In genomic region chrIV:8481308-8481707, ce11 we compare ENCODE assay signal across 3 worm cellular contexts.
A peak's percentile ranks its signal among the peaks of the same experiment; 100 is the strongest.
TF ChIP-seq lines count a peak whose summit lies in the region.

spp-8 (plus strand) TSS chrIV:8481664.

TF ChIP-seq in whole organism, L1 larva, 84 proteins besides CTCF, POLR2A, EP300 and RAD21 (continued from another document):
- no peak for TF ChIP-seq grh-1 (GFP tag; IDR thresholded peaks at IDR 0.05; lab: Robert Waterston, UW)
- TF ChIP-seq hlh-17 (GFP tag; optimal IDR thresholded peaks at IDR 0.05; lab: Kevin White, UChicago; ENCODE audit: borderline replicate concordance), result no peak
- TF ChIP-seq lir-3 (tag; optimal IDR thresholded peaks at IDR 0.05; lab: Kevin White, UChicago; ENCODE audit: poor library complexity), result no peak
- no peak for TF ChIP-seq nhr-76 (tag; optimal IDR thresholded peaks at IDR 0.05; lab: Kevin White, UChicago)
- TF ChIP-seq nhr-71 (tag; optimal IDR thresholded peaks at IDR 0.05; lab: Kevin White, UChicago), result no peak
- no peak for TF ChIP-seq ceh-82 (tag; optimal IDR thresholded peaks at IDR 0.05; lab: Kevin White, UChicago)
- no peak for TF ChIP-seq efl-1 (optimal IDR thresholded peaks at IDR 0.05; lab: Kevin White, UChicago)
- TF ChIP-seq efl-1 (GFP tag; optimal IDR thresholded peaks at IDR 0.05 in 1 of 2; lab: Kevin White, UChicago), result peak in 1 of 2 experiments; percentile 45
- TF ChIP-seq lin-15B (tag; optimal IDR thresholded peaks at IDR 0.05; lab: Kevin White, UChicago), result no peak
- TF ChIP-seq egl-13 (tag; optimal IDR thresholded peaks at IDR 0.05; lab: Kevin White, UChicago), result no peak
- TF ChIP-seq mep-1 (tag; optimal IDR thresholded peaks at IDR 0.05; lab: Kevin White, UChicago), result no peak
- TF ChIP-seq blmp-1 (tag; optimal IDR thresholded peaks at IDR 0.05; lab: Kevin White, UChicago), result no peak
- no peak for TF ChIP-seq aly-2 (tag; optimal IDR thresholded peaks at IDR 0.05; lab: Kevin White, UChicago)
- TF ChIP-seq hpl-2 (GFP tag; optimal IDR thresholded peaks at IDR 0.05; lab: Kevin White, UChicago), result no peak
- TF ChIP-seq C16A3.4 (tag; optimal IDR thresholded peaks at IDR 0.05; lab: Kevin White, UChicago), result no peak
- no peak for TF ChIP-seq rnt-1 (tag; optimal IDR thresholded peaks at IDR 0.05; lab: Kevin White, UChicago)
- no peak for TF ChIP-seq sptf-1 (tag; optimal IDR thresholded peaks at IDR 0.05; lab: Kevin White, UChicago)
- no peak for TF ChIP-seq nhr-90 (tag; optimal IDR thresholded peaks at IDR 0.05; lab: Kevin White, UChicago; ENCODE audit: poor library complexity)
- no peak for TF ChIP-seq sox-4 (tag; optimal IDR thresholded peaks at IDR 0.05; lab: Kevin White, UChicago)
- TF ChIP-seq lin-39 (tag; optimal IDR thresholded peaks at IDR 0.05; lab: Kevin White, UChicago), result no peak
- no peak for TF ChIP-seq ceh-88 (GFP tag; IDR thresholded peaks at IDR 0.05; lab: Robert Waterston, UW)
- TF ChIP-seq unc-30 (tag; optimal IDR thresholded peaks at IDR 0.05; lab: Kevin White, UChicago), result no peak
- peak; percentile 48 for TF ChIP-seq nhr-20 (tag; optimal IDR thresholded peaks at IDR 0.05; lab: Kevin White, UChicago)
- no peak for TF ChIP-seq Y116A8C.19 (tag; optimal IDR thresholded peaks at IDR 0.05; lab: Kevin White, UChicago; ENCODE audit: borderline replicate concordance)
- peak in 1 of 2 experiments; percentile 45 for TF ChIP-seq lin-35 (GFP tag; optimal IDR thresholded peaks at IDR 0.05; lab: Kevin White, UChicago)
TF ChIP-seq in whole organism, L1 larva: peak in this region for 5.

TF ChIP-seq in whole organism, L3 larva, 47 proteins besides CTCF, POLR2A, EP300 and RAD21 (continued from another document):
- TF ChIP-seq nhr-76 (tag; optimal IDR thresholded peaks at IDR 0.05; lab: Kevin White, UChicago), result no peak
- no peak for TF ChIP-seq ztf-4 (tag; optimal IDR thresholded peaks at IDR 0.05; lab: Kevin White, UChicago)
- peak; percentile 97 for TF ChIP-seq pqm-1 (tag; optimal IDR thresholded peaks at IDR 0.05; lab: Kevin White, UChicago)
- no peak for TF ChIP-seq elt-1 (tag; optimal IDR thresholded peaks at IDR 0.05; lab: Kevin White, UChicago)
- no peak for TF ChIP-seq elt-3 (tag; optimal IDR thresholded peaks at IDR 0.05; lab: Kevin White, UChicago)
- TF ChIP-seq daf-12 (tag; optimal IDR thresholded peaks at IDR 0.05; lab: Kevin White, UChicago), result no peak
- no peak for TF ChIP-seq skn-1 (tag; optimal IDR thresholded peaks at IDR 0.05; lab: Kevin White, UChicago)
- no peak for TF ChIP-seq nhr-12 (tag; optimal IDR thresholded peaks at IDR 0.05; lab: Kevin White, UChicago)
- no peak for TF ChIP-seq lin-39 (tag; optimal IDR thresholded peaks at IDR 0.05; lab: Kevin White, UChicago)
- peak; percentile 97 for TF ChIP-seq elt-2 (tag; optimal IDR thresholded peaks at IDR 0.05; lab: Kevin White, UChicago)
- TF ChIP-seq sea-2 (GFP tag; optimal IDR thresholded peaks at IDR 0.05; lab: Kevin White, UChicago), result no peak
- no peak for TF ChIP-seq snpc-4 (tag; optimal IDR thresholded peaks at IDR 0.05; lab: Kevin White, UChicago)
- TF ChIP-seq tbx-2 (tag; optimal IDR thresholded peaks at IDR 0.05; lab: Kevin White, UChicago), result no peak
TF ChIP-seq in whole organism, L3 larva: peak in this region for 4.

TF ChIP-seq in whole organism, L4 larva, 104 proteins besides CTCF, POLR2A, EP300 and RAD21 (continued from another document):
- TF ChIP-seq php-3 (GFP tag; IDR thresholded peaks at IDR 0.05; lab: Robert Waterston, UW) (peak; percentile 96), lin-29 (GFP tag; IDR thresholded peaks at IDR 0.05; lab: Robert Waterston, UW) (no peak), ceh-20 (GFP tag; IDR thresholded peaks at IDR 0.05; lab: Robert Waterston, UW) (peak; percentile 92), fos-1 (tag; optimal IDR thresholded peaks at IDR 0.05; lab: Kevin White, UChicago) (no peak), nhr-76 (tag; optimal IDR thresholded peaks at IDR 0.05; lab: Kevin White, UChicago) (no peak), nhr-77 (tag; optimal IDR thresholded peaks at IDR 0.05; lab: Kevin White, UChicago) (peak; percentile 73), madf-9 (GFP tag; conservative IDR thresholded peaks at IDR 0.05; lab: Robert Waterston, UW) (no peak), saeg-2 (GFP tag; IDR thresholded peaks at IDR 0.05; lab: Robert Waterston, UW) (no peak), vab-7 (GFP tag; IDR thresholded peaks at IDR 0.05; lab: Robert Waterston, UW) (no peak), lir-3 (tag; optimal IDR thresholded peaks at IDR 0.05; lab: Kevin White, UChicago) (no peak), set-16 (GFP tag; IDR thresholded peaks at IDR 0.05; lab: Robert Waterston, UW) (no peak), sdz-12 (GFP tag; optimal IDR thresholded peaks at IDR 0.05; lab: Kevin White, UChicago) (no peak), aha-1 (tag; lab: Kevin White, UChicago) (no peak), dmd-6 (GFP tag; IDR thresholded peaks at IDR 0.05; lab: Robert Waterston, UW) (peak; percentile 94), F49E8.2 (tag; optimal IDR thresholded peaks at IDR 0.05; lab: Kevin White, UChicago; ENCODE audit: borderline replicate concordance) (no peak), pqm-1 (tag; optimal IDR thresholded peaks at IDR 0.05; lab: Kevin White, UChicago) (peak; percentile 93), cey-2 (tag; optimal IDR thresholded peaks at IDR 0.05; lab: Kevin White, UChicago; ENCODE audit: borderline replicate concordance, insufficient read depth) (no peak), dmd-9 (GFP tag; IDR thresholded peaks at IDR 0.05; lab: Robert Waterston, UW) (no peak), nhr-25 (tag; optimal IDR thresholded peaks at IDR 0.05; lab: Kevin White, UChicago; ENCODE audit: borderline replicate concordance, insufficient read depth) (no peak), fkh-10 (GFP tag; optimal IDR thresholded peaks at IDR 0.05; lab: Kevin White, UChicago) (no peak), mes-2 (tag; optimal IDR thresholded peaks at IDR 0.05; lab: Kevin White, UChicago; ENCODE audit: poor library complexity, severe bottlenecking) (no peak), nhr-11 (tag; optimal IDR thresholded peaks at IDR 0.05; lab: Kevin White, UChicago) (no peak), nhr-28 (tag; optimal IDR thresholded peaks at IDR 0.05; lab: Kevin White, UChicago) (peak; percentile 98), unc-130 (GFP tag; optimal IDR thresholded peaks at IDR 0.05; lab: Kevin White, UChicago) (no peak), tag-97 (GFP tag; IDR thresholded peaks at IDR 0.05; lab: Robert Waterston, UW) (no peak), ceh-28 (tag; optimal IDR thresholded peaks at IDR 0.05; lab: Kevin White, UChicago) (no peak), zip-11 (GFP tag; IDR thresholded peaks at IDR 0.05; lab: Robert Waterston, UW) (no peak), lin-15B (tag; optimal IDR thresholded peaks at IDR 0.05; lab: Kevin White, UChicago) (no peak), Y48G9A.11 (GFP tag; IDR thresholded peaks at IDR 0.05; lab: Robert Waterston, UW) (no peak), dve-1 (tag; optimal IDR thresholded peaks at IDR 0.05; lab: Kevin White, UChicago; ENCODE audit: insufficient read depth) (peak; percentile 80), F10B5.3 (tag; optimal IDR thresholded peaks at IDR 0.05; lab: Kevin White, UChicago) (no peak), nhr-102 (tag; optimal IDR thresholded peaks at IDR 0.05; lab: Kevin White, UChicago) (peak; percentile 15), zag-1 (tag; optimal IDR thresholded peaks at IDR 0.05; lab: Kevin White, UChicago) (no peak), madf-5 (GFP tag; IDR thresholded peaks at IDR 0.05; lab: Robert Waterston, UW) (no peak), lin-13 (GFP tag; optimal IDR thresholded peaks at IDR 0.05; lab: Kevin White, UChicago) (no peak), R02D3.7 (tag; optimal IDR thresholded peaks at IDR 0.05; lab: Kevin White, UChicago) (no peak), ctbp-1 (GFP tag; IDR thresholded peaks at IDR 0.05; lab: Robert Waterston, UW) (no peak), duxl-1 (tag; optimal IDR thresholded peaks at IDR 0.05; lab: Kevin White, UChicago; ENCODE audit: poor library complexity) (no peak), nhr-6 (tag; optimal IDR thresholded peaks at IDR 0.05; lab: Kevin White, UChicago) (no peak), lim-7 (GFP tag; IDR thresholded peaks at IDR 0.05; lab: Robert Waterston, UW) (no peak), nhr-111 (GFP tag; optimal IDR thresholded peaks at IDR 0.05; lab: Kevin White, UChicago) (no peak), zip-2 (tag; optimal IDR thresholded peaks at IDR 0.05; lab: Kevin White, UChicago) (no peak), ztf-7 (tag; optimal IDR thresholded peaks at IDR 0.05; lab: Kevin White, UChicago) (no peak), T20F7.1 (GFP tag; optimal IDR thresholded peaks at IDR 0.05; lab: Kevin White, UChicago) (no peak), nhr-41 (GFP tag; IDR thresholded peaks at IDR 0.05; lab: Robert Waterston, UW) (no peak), mdl-1 (tag; optimal IDR thresholded peaks at IDR 0.05; lab: Kevin White, UChicago) (peak in 1 of 2 experiments; percentile 74), zfp-2 (tag; optimal IDR thresholded peaks at IDR 0.05; lab: Kevin White, UChicago) (no peak), zfp-3 (GFP tag; conservative IDR thresholded peaks at IDR 0.05; lab: Robert Waterston, UW) (no peak), mep-1 (tag; optimal IDR thresholded peaks at IDR 0.05; lab: Kevin White, UChicago) (no peak), D1046.2 (GFP tag; IDR thresholded peaks at IDR 0.05; lab: Robert Waterston, UW) (no peak), Y105C5A.15 (GFP tag; IDR thresholded peaks at IDR 0.05; lab: Robert Waterston, UW) (no peak), ztf-11 (tag; optimal IDR thresholded peaks at IDR 0.05; lab: Kevin White, UChicago) (no peak), jun-1 (tag; optimal IDR thresholded peaks at IDR 0.05; lab: Kevin White, UChicago) (no peak), lin-1 (GFP tag; IDR thresholded peaks at IDR 0.05; lab: Robert Waterston, UW) (peak; percentile 64; the same call in 1 of the 2 replicates), tra-1 (GFP tag; IDR thresholded peaks at IDR 0.05; lab: Robert Waterston, UW) (0 out of 2 replicates have a peak, but pooled peaks have one; percentile 20), hif-1 (tag; optimal IDR thresholded peaks at IDR 0.05; lab: Kevin White, UChicago) (no peak), daf-8 (GFP tag; IDR thresholded peaks at IDR 0.05; lab: Robert Waterston, UW) (no peak), ceh-82 (tag; optimal IDR thresholded peaks at IDR 0.05; lab: Kevin White, UChicago) (no peak), dpl-1 (GFP tag; optimal IDR thresholded peaks at IDR 0.05; lab: Kevin White, UChicago) (no peak), gei-8 (GFP tag; optimal IDR thresholded peaks at IDR 0.05; lab: Kevin White, UChicago) (no peak), nhr-42 (GFP tag; IDR thresholded peaks at IDR 0.05; lab: Robert Waterston, UW) (no peak), pha-4 (GFP tag; IDR thresholded peaks at IDR 0.05; lab: Robert Waterston, UW) (peak; percentile 45; the same call in 1 of the 2 replicates), pha-4 (tag; optimal IDR thresholded peaks at IDR 0.05; lab: Kevin White, UChicago) (no peak), Y75B8A.6 (GFP tag; IDR thresholded peaks at IDR 0.05; lab: Robert Waterston, UW) (no peak), lin-39 (tag; optimal IDR thresholded peaks at IDR 0.05; lab: Kevin White, UChicago) (no peak), dmd-8 (GFP tag; IDR thresholded peaks at IDR 0.05; lab: Robert Waterston, UW) (no peak), hmg-1.1 (GFP tag; IDR thresholded peaks at IDR 0.05; lab: Robert Waterston, UW) (no peak), F44E2.7 (GFP tag; IDR thresholded peaks at IDR 0.05; lab: Robert Waterston, UW) (no peak), ZK337.2 (GFP tag; IDR thresholded peaks at IDR 0.05; lab: Robert Waterston, UW) (no peak), mxl-3 (GFP tag; optimal IDR thresholded peaks at IDR 0.05; lab: Kevin White, UChicago) (peak; percentile 74), ces-1 (GFP tag; optimal IDR thresholded peaks at IDR 0.05; lab: Kevin White, UChicago) (no peak), nhr-237 (tag; optimal IDR thresholded peaks at IDR 0.05; lab: Kevin White, UChicago) (no peak), aly-2 (tag; optimal IDR thresholded peaks at IDR 0.05; lab: Kevin White, UChicago) (no peak)
TF ChIP-seq in whole organism, L4 larva: peak in this region for 16.
